Worm (Caenorhabditis elegans) whole organism, L4 larva: ENCODE results near the gene grl-20.

Source experiments
- ctbp-1 ChIP-seq: fragments of 200-800 bp; sonication (Bioruptor generic); IDR thresholded peaks from 2 replicates; pipeline ENCODE4 v1.3.6; 2022; ENCODE audit warnings: missing genetic modification reagents, missing genetic modification characterization, missing compliant biosample characterization
- daf-12 ChIP-seq: fragments of 150-350 bp; optimal IDR thresholded peaks from 2 replicates; lab custom pipeline; 2014; ENCODE audit warnings: missing biosample characterization, missing genetic modification reagents, missing genetic modification characterization
- hlh-30 ChIP-seq: sonication (generic microtip); optimal IDR thresholded peaks from 2 replicates; lab custom pipeline; 2017; ENCODE audit warnings: antibody characterized with exemption, mild to moderate bottlenecking, missing genetic modification characterization, missing compliant biosample characterization; ENCODE audit not compliant: insufficient read depth
- lir-3 ChIP-seq: sonication (generic microtip); optimal IDR thresholded peaks from 2 replicates; lab custom pipeline; 2016; ENCODE audit warnings: mild to moderate bottlenecking, missing genetic modification characterization, missing compliant biosample characterization
- nhr-25 ChIP-seq: sonication (generic microtip); optimal IDR thresholded peaks from 2 replicates; lab custom pipeline; 2017; ENCODE audit warnings: missing genetic modification characterization, mild to moderate bottlenecking, missing compliant biosample characterization, antibody characterized with exemption, moderate library complexity, borderline replicate concordance; ENCODE audit not compliant: insufficient read depth
- snpc-4 ChIP-seq: fragments of 150-350 bp; optimal IDR thresholded peaks from 2 replicates; lab custom pipeline; 2014; ENCODE audit warnings: missing biosample characterization, missing genetic modification characterization

DNA sequence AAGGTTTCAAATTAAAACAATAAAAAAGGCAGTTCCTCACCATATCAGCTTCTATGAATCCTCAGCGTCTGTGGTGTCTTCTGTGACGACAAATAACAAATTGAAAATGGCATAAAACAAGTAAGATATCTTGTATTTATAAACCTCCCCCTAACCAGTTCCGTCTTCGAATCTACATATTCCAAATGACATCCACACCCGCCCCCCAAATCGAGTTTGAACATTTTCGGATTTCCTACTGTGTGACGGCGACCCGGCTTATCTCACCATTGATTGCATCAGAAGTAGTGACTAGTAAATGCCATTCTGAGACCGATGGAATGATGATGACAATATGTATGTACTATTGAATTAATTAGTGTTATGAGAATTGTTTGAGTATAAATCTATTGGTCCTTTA lies at the start of gene grl-20:
- TF ChIP-seq ctbp-1 (GFP tag; lab: Robert Waterston, UW): no peak
- TF ChIP-seq hlh-30 (tag; lab: Kevin White, UChicago): no peak
- no peak for TF ChIP-seq daf-12 (tag; lab: Kevin White, UChicago)
- no peak for TF ChIP-seq nhr-25 (tag; lab: Kevin White, UChicago)
- TF ChIP-seq lir-3: no peak
- TF ChIP-seq snpc-4: no peak
